Worm (Caenorhabditis elegans) whole organism, young adult: ENCODE measurements around the gene K02A6.4.
A peak's percentile ranks its signal among the peaks of the same experiment; 100 is the strongest.

Experiments used
- B0336.3 ChIP-seq: fragments of 200-800 bp; sonication (Bioruptor generic); IDR thresholded peaks from 2 replicates; pipeline ENCODE4 v1.3.6; 2022; ENCODE audit warnings: missing genetic modification characterization, missing compliant biosample characterization
- C17E4.6 ChIP-seq: fragments of 200-800 bp; sonication (Bioruptor generic); IDR thresholded peaks from 2 replicates; pipeline ENCODE4 v1.3.6; 2022; ENCODE audit warnings: missing genetic modification reagents, missing genetic modification characterization, missing compliant biosample characterization
- D2030.7 ChIP-seq: fragments of 200-800 bp; sonication (Bioruptor generic); IDR thresholded peaks from 2 replicates; pipeline ENCODE4 v1.3.6; 2022; ENCODE audit warnings: missing genetic modification reagents, missing genetic modification characterization, missing compliant biosample characterization
- F37B4.10 ChIP-seq: fragments of 200-800 bp; sonication (Bioruptor generic); IDR thresholded peaks from 2 replicates; pipeline ENCODE4 v1.3.6; 2022; ENCODE audit warnings: missing genetic modification characterization, missing compliant biosample characterization
- F52B5.7 ChIP-seq: sonication (generic microtip); optimal IDR thresholded peaks from 2 replicates; lab custom pipeline; 2016; ENCODE audit warnings: mild to moderate bottlenecking, missing genetic modification characterization, missing compliant biosample characterization
- F55B11.4 ChIP-seq: sonication (generic microtip); optimal IDR thresholded peaks from 2 replicates; lab custom pipeline; 2016; ENCODE audit warnings: missing compliant biosample characterization, missing genetic modification characterization, borderline replicate concordance; ENCODE audit not compliant: insufficient read depth
- K12H6.12 ChIP-seq: fragments of 200-800 bp; sonication (Bioruptor generic); optimal IDR thresholded peaks from 2 replicates; lab custom pipeline; 2018; ENCODE audit warnings: mild to moderate bottlenecking, missing genetic modification characterization, missing compliant biosample characterization
- T07F8.4 ChIP-seq: sonication (generic microtip); optimal IDR thresholded peaks from 2 replicates; lab custom pipeline; 2016; ENCODE audit warnings: mild to moderate bottlenecking, missing genetic modification characterization, moderate library complexity, missing compliant biosample characterization
- T26A5.8 ChIP-seq: sonication (generic microtip); optimal IDR thresholded peaks from 2 replicates; lab custom pipeline; 2016; ENCODE audit warnings: missing genetic modification characterization, missing compliant biosample characterization
- Y53F4B.3 ChIP-seq: fragments of 200-800 bp; sonication (Bioruptor generic); IDR thresholded peaks from 2 replicates; pipeline ENCODE4 v1.3.6; 2022; ENCODE audit warnings: missing genetic modification reagents, missing genetic modification characterization, missing compliant biosample characterization
- Y56A3A.18 ChIP-seq: fragments of 200-800 bp; sonication (Bioruptor generic); IDR thresholded peaks from 2 replicates; pipeline ENCODE4 v1.3.6; 2022; ENCODE audit warnings: missing genetic modification reagents, missing genetic modification characterization, missing compliant biosample characterization
- Y95B8A.8 ChIP-seq: fragments of 200-800 bp; sonication (Bioruptor generic); IDR thresholded peaks from 2 replicates; pipeline ENCODE4 v1.3.6; 2022; ENCODE audit warnings: missing genetic modification reagents, missing genetic modification characterization, missing compliant biosample characterization
- akir-1 ChIP-seq: fragments of 200-800 bp; sonication (Bioruptor generic); optimal IDR thresholded peaks from 2 replicates; lab custom pipeline; 2018; ENCODE audit warnings: mild to moderate bottlenecking, missing genetic modification characterization, moderate library complexity, missing compliant biosample characterization
- atf-7 ChIP-seq: sonication (generic microtip); optimal IDR thresholded peaks from 2 replicates; lab custom pipeline; 2017; ENCODE audit warnings: mild to moderate bottlenecking, missing genetic modification characterization, missing compliant biosample characterization
- athp-1 ChIP-seq: sonication (generic microtip); optimal IDR thresholded peaks from 2 replicates; lab custom pipeline; 2017; ENCODE audit warnings: mild to moderate bottlenecking, missing genetic modification characterization, missing compliant biosample characterization
- attf-3 ChIP-seq: fragments of 200-800 bp; sonication (Bioruptor generic); conservative IDR thresholded peaks from 2 replicates; pipeline ENCODE4 v1.3.6; 2022; ENCODE audit warnings: missing genetic modification reagents, missing genetic modification characterization, missing compliant biosample characterization
- attf-6 ChIP-seq: fragments of 200-800 bp; sonication (Bioruptor generic); IDR thresholded peaks from 2 replicates; pipeline ENCODE4 v1.3.6; 2022; ENCODE audit warnings: missing genetic modification reagents, missing genetic modification characterization, missing compliant biosample characterization
- bed-1 ChIP-seq: fragments of 200-800 bp; sonication (Bioruptor generic); IDR thresholded peaks from 2 replicates; pipeline ENCODE4 v1.3.6; 2022; ENCODE audit warnings: missing genetic modification reagents, missing genetic modification characterization, missing compliant biosample characterization
- cebp-1 ChIP-seq, 2 experiments: fragments of 200-800 bp in 1 of 2; sonication (Bioruptor generic) in 1 of 2; sonication (generic microtip) in 1 of 2; IDR thresholded peaks in 1 of 2; optimal IDR thresholded peaks in 1 of 2; 2 replicates each; pipeline versions ENCODE4 v1.3.6 to Lab custom; 2017 to 2022; ENCODE audit warnings: missing compliant biosample characterization in 2 of 2, missing genetic modification characterization in 2 of 2, mild to moderate bottlenecking in 1 of 2, missing genetic modification reagents in 1 of 2, moderate library complexity in 1 of 2
- ceh-27 ChIP-seq: fragments of 200-800 bp; sonication (Bioruptor generic); optimal IDR thresholded peaks from 2 replicates; lab custom pipeline; 2018; ENCODE audit warnings: mild to moderate bottlenecking, missing genetic modification characterization, moderate library complexity, missing compliant biosample characterization
- die-1 ChIP-seq: sonication (generic microtip); optimal IDR thresholded peaks from 2 replicates; lab custom pipeline; 2016; ENCODE audit warnings: missing genotype, mild to moderate bottlenecking, missing genetic modification characterization, missing compliant biosample characterization
- egl-44 ChIP-seq: fragments of 200-800 bp; sonication (Bioruptor generic); IDR thresholded peaks from 2 replicates; pipeline ENCODE4 v1.3.6; 2022; ENCODE audit warnings: missing genetic modification reagents, missing genetic modification characterization, missing compliant biosample characterization
- fkh-3 ChIP-seq: sonication (generic microtip); optimal IDR thresholded peaks from 2 replicates; lab custom pipeline; 2016; ENCODE audit warnings: mild to moderate bottlenecking, missing genetic modification characterization, missing compliant biosample characterization
- hlh-26 ChIP-seq: fragments of 200-800 bp; sonication (Bioruptor generic); conservative IDR thresholded peaks from 2 replicates; pipeline ENCODE4 v1.3.6; 2022; ENCODE audit warnings: missing genetic modification reagents, missing genetic modification characterization, missing compliant biosample characterization
- hmg-1.2 ChIP-seq: fragments of 200-800 bp; sonication (Bioruptor generic); IDR thresholded peaks from 2 replicates; pipeline ENCODE4 v1.3.6; 2022; ENCODE audit warnings: missing genetic modification reagents, missing genetic modification characterization, missing compliant biosample characterization
- hsf-1 ChIP-seq: fragments of 200-800 bp; sonication (Bioruptor generic); IDR thresholded peaks from 2 replicates; pipeline ENCODE4 v1.3.6; 2022; ENCODE audit warnings: missing genetic modification reagents, missing genetic modification characterization, missing compliant biosample characterization
- lag-1 ChIP-seq: fragments of 200-800 bp; sonication (Bioruptor generic); IDR thresholded peaks from 2 replicates; pipeline ENCODE4 v1.3.6; 2022; ENCODE audit warnings: missing genetic modification reagents, missing genetic modification characterization, missing compliant biosample characterization
- let-526 ChIP-seq: fragments of 200-800 bp; sonication (Bioruptor generic); IDR thresholded peaks from 2 replicates; pipeline ENCODE4 v1.3.6; 2022; ENCODE audit warnings: missing genetic modification reagents, missing genetic modification characterization, missing compliant biosample characterization
- madf-3 ChIP-seq: fragments of 200-800 bp; sonication (Bioruptor generic); IDR thresholded peaks from 2 replicates; pipeline ENCODE4 v1.3.6; 2022; ENCODE audit warnings: missing genetic modification reagents, missing genetic modification characterization, missing compliant biosample characterization
- mcd-1 ChIP-seq: fragments of 200-800 bp; sonication (Bioruptor generic); IDR thresholded peaks from 2 replicates; pipeline ENCODE4 v1.3.6; 2022; ENCODE audit warnings: missing genetic modification reagents, missing genetic modification characterization, missing compliant biosample characterization
- nfya-2 ChIP-seq: fragments of 200-800 bp; sonication (Bioruptor generic); IDR thresholded peaks from 2 replicates; pipeline ENCODE4 v1.3.6; 2022; ENCODE audit warnings: missing genetic modification reagents, missing genetic modification characterization, missing compliant biosample characterization
- nfyb-1 ChIP-seq: fragments of 200-800 bp; sonication (Bioruptor generic); IDR thresholded peaks from 2 replicates; pipeline ENCODE4 v1.3.6; 2022; ENCODE audit warnings: missing genetic modification reagents, missing genetic modification characterization, missing compliant biosample characterization
- nhr-80 ChIP-seq: sonication (generic microtip); optimal IDR thresholded peaks from 2 replicates; lab custom pipeline; 2016; ENCODE audit warnings: missing genetic modification characterization, missing compliant biosample characterization
- pha-4 ChIP-seq: fragments of 150-350 bp; sonication (generic microtip); optimal IDR thresholded peaks from 2 replicates; lab custom pipeline; 2014; ENCODE audit warnings: missing biosample characterization, missing genetic modification reagents, missing genetic modification characterization
- rec-8 ChIP-seq, 2 experiments: sonication (generic microtip); optimal IDR thresholded peaks; 2 replicates each; lab custom pipeline; 2016; ENCODE audit warnings: mild to moderate bottlenecking in 2 of 2, missing genetic modification characterization in 2 of 2, missing genetic modification reagents in 2 of 2, missing genotype in 2 of 2, missing biosample characterization in 1 of 2, missing compliant biosample characterization in 1 of 2, moderate library complexity in 1 of 2
- rpc-1 ChIP-seq, 2 experiments: fragments of 150-350 bp in 1 of 2; sonication (generic microtip) in 1 of 2; optimal IDR thresholded peaks; 2 replicates each; lab custom pipeline; 2014 to 2018; ENCODE audit warnings: missing biosample characterization in 1 of 2, missing genetic modification characterization in 1 of 2, missing genetic modification reagents in 1 of 2, missing genotype in 1 of 2
- snpc-3.4 ChIP-seq: sonication (generic microtip); optimal IDR thresholded peaks from 2 replicates; lab custom pipeline; 2017; ENCODE audit warnings: missing genetic modification characterization, mild to moderate bottlenecking, missing compliant biosample characterization, antibody characterized with exemption, moderate library complexity, missing genotype, missing genetic modification reagents
- snpc-4 ChIP-seq, 5 experiments: fragments of 150-350 bp in 1 of 5; sonication (generic microtip) in 4 of 5; optimal IDR thresholded peaks; 2 replicates each; lab custom pipeline; 2014 to 2018; ENCODE audit warnings: missing genetic modification characterization in 5 of 5, missing biosample characterization in 3 of 5, antibody characterized with exemption in 2 of 5, mild to moderate bottlenecking in 2 of 5, missing compliant biosample characterization in 2 of 5, missing genotype in 2 of 5, moderate library complexity in 2 of 5, missing genetic modification reagents in 1 of 5
- somi-1 ChIP-seq: fragments of 200-800 bp; sonication (Bioruptor generic); optimal IDR thresholded peaks from 2 replicates; lab custom pipeline; 2018; ENCODE audit warnings: mild to moderate bottlenecking, missing genetic modification characterization, missing compliant biosample characterization
- sptf-2 ChIP-seq: fragments of 200-800 bp; sonication (Bioruptor generic); optimal IDR thresholded peaks from 2 replicates; lab custom pipeline; 2018; ENCODE audit warnings: mild to moderate bottlenecking, missing genetic modification characterization, missing compliant biosample characterization
- tbx-9 ChIP-seq: sonication (generic microtip); optimal IDR thresholded peaks from 2 replicates; lab custom pipeline; 2016; ENCODE audit warnings: borderline replicate concordance, missing genetic modification characterization, inconsistent platforms, missing compliant biosample characterization
- zfh-2 ChIP-seq: fragments of 200-800 bp; sonication (Bioruptor generic); conservative IDR thresholded peaks from 2 replicates; pipeline ENCODE4 v1.3.6; 2022; ENCODE audit warnings: missing genetic modification reagents, missing genetic modification characterization, missing compliant biosample characterization
- zim-3 ChIP-seq: sonication (generic microtip); optimal IDR thresholded peaks from 2 replicates; lab custom pipeline; 2017; ENCODE audit warnings: mild to moderate bottlenecking, missing genetic modification characterization, moderate library complexity, missing compliant biosample characterization
- ztf-25 ChIP-seq: fragments of 200-800 bp; sonication (Bioruptor generic); IDR thresholded peaks from 2 replicates; pipeline ENCODE4 v1.3.6; 2022; ENCODE audit warnings: missing genetic modification reagents, missing genetic modification characterization, missing compliant biosample characterization

K02A6.4 gene

DNA sequence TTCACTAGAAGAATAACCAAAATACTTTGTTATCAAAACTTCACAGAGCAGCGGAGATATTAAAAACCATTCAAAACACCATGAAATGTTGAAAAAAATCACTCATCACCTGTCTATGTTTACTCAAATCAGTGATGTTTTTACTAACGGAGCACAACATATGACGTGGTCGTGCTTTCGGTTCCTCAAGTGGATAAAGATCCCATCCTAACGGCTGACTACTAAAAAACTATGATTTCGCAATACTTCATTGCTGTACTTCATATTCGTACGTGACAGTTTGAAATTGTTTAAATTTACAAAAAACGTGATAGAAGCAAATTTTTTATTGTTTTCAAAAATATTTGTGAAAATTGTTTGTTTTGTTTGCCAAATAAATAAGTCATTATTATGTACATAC, 39.1 kb upstream of the K02A6.4 start:
- TF ChIP-seq cebp-1 (GFP tag; IDR thresholded peaks at IDR 0.05; lab: Robert Waterston, UW) (peak; percentile 87), cebp-1 (tag; optimal IDR thresholded peaks at IDR 0.05; lab: Kevin White, UChicago) (peak; percentile 97), bed-1 (GFP tag; lab: Robert Waterston, UW) (no peak), K12H6.12 (tag; lab: Kevin White, UChicago) (peak; percentile 39), nfyb-1 (GFP tag; lab: Robert Waterston, UW) (0 out of 2 replicates have a peak, but pooled peaks have one; percentile 13)

DNA sequence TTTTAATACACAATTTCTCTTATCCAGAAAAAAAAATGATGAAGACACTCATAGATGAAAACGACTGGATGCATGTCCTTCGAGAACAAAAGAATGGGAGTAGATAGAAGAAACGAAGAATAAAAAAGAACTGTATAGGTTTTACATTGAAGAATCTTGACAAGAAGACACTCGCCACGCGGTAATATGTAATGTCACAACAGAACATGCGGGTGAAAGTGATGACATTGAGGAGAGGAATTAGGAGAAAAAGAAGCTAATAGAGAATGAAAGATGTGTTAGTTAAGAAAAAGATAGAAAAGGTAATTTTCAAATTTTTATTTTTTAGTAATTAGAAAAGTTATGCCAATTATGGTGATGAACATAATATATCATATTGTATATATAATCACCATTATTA, 36.9 kb upstream of the K02A6.4 start:
- TF ChIP-seq athp-1 (tag; lab: Kevin White, UChicago) (no peak), sptf-2 (no peak), attf-3 (no peak), mcd-1 (GFP tag; lab: Robert Waterston, UW) (no peak), fkh-3 (tag; lab: Kevin White, UChicago) (no peak), zfh-2 (GFP tag; lab: Robert Waterston, UW) (no peak), rec-8 (tag; optimal IDR thresholded peaks at IDR 0.05; lab: Kevin White, UChicago) (no peak), T26A5.8 (tag; lab: Kevin White, UChicago) (no peak), F52B5.7 (tag; lab: Kevin White, UChicago) (no peak), C17E4.6 (GFP tag; lab: Robert Waterston, UW) (no peak), B0336.3 (GFP tag; lab: Robert Waterston, UW) (no peak), D2030.7 (GFP tag; lab: Robert Waterston, UW) (no peak), tbx-9 (tag; lab: Kevin White, UChicago) (no peak), Y53F4B.3 (GFP tag; lab: Robert Waterston, UW) (no peak), hlh-26 (GFP tag; lab: Robert Waterston, UW) (no peak), akir-1 (GFP tag; lab: Kevin White, UChicago) (no peak), rpc-1 (optimal IDR thresholded peaks at IDR 0.05; lab: Kevin White, UChicago) (no peak), rpc-1 (tag; optimal IDR thresholded peaks at IDR 0.05; lab: Kevin White, UChicago) (no peak), Y95B8A.8 (GFP tag; lab: Robert Waterston, UW) (no peak)

DNA sequence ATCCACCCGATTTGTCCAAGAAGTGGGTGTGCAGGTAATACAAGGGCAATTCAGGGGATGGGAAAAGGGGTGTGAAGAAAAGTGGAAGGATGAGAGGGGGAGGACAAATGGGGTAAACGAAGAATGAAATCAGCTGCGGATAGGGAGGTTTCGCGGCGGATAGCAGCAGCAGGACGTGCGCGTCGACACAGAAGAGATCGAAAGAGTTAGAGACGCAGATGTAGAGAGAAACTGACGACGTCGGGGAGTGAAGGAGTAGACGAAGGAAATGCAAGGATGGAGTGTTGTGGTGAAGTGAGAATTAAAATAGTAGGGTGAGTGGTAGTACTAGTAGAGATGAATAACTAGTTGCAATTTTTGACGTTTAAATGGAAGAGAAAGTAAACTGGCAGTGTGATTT, 33.7 kb upstream of the K02A6.4 start, which contains the start of gene M60.6:
M60.6 (minus strand) TSS at position 166 of the 400 bp plus-strand sequence.
- TF ChIP-seq attf-6 (GFP tag; lab: Robert Waterston, UW) (no peak), ztf-25 (no peak), lag-1 (GFP tag; lab: Robert Waterston, UW) (no peak), snpc-3.4 (tag; lab: Kevin White, UChicago) (no peak), atf-7 (no peak), F52B5.7 (tag; lab: Kevin White, UChicago) (no peak), zfh-2 (GFP tag; lab: Robert Waterston, UW) (peak; percentile 73), somi-1 (no peak), egl-44 (no peak), hmg-1.2 (GFP tag; lab: Robert Waterston, UW) (peak; percentile 42; the same call in 1 of the 2 replicates), Y56A3A.18 (GFP tag; lab: Robert Waterston, UW) (no peak), T07F8.4 (no peak), madf-3 (GFP tag; lab: Robert Waterston, UW) (no peak), snpc-4 (GFP tag; optimal IDR thresholded peaks at IDR 0.05; lab: Kevin White, UChicago) (no peak), snpc-4 (tag; optimal IDR thresholded peaks at IDR 0.05; lab: Kevin White, UChicago) (no peak), let-526 (no peak), die-1 (tag; lab: Kevin White, UChicago) (no peak), hsf-1 (no peak), cebp-1 (GFP tag; IDR thresholded peaks at IDR 0.05; lab: Robert Waterston, UW) (no peak), cebp-1 (tag; optimal IDR thresholded peaks at IDR 0.05; lab: Kevin White, UChicago) (peak; percentile 11), zim-3 (tag; lab: Kevin White, UChicago) (no peak), ceh-27 (GFP tag; lab: Kevin White, UChicago) (peak; percentile 14), F55B11.4 (tag; lab: Kevin White, UChicago) (no peak), pha-4 (no peak), nhr-80 (tag; lab: Kevin White, UChicago) (no peak), F37B4.10 (GFP tag; lab: Robert Waterston, UW) (no peak), nfya-2 (GFP tag; lab: Robert Waterston, UW) (no peak)
